Worm (Caenorhabditis elegans): Measurements from ENCODE around the gene chil-27.

- TF ChIP-seq ama-1 (optimal IDR thresholded peaks at IDR 0.05) (no peak), ets-7 (tag; optimal IDR thresholded peaks at IDR 0.05) (no peak), pes-1 (GFP tag; IDR thresholded peaks at IDR 0.05) (no peak), sea-1 (GFP tag; conservative IDR thresholded peaks at IDR 0.05) (no peak), B0310.2 (tag; optimal IDR thresholded peaks at IDR 0.05) (no peak), ceh-13 (GFP tag; optimal IDR thresholded peaks at IDR 0.05) (no peak), F13C5.2 (tag; optimal IDR thresholded peaks at IDR 0.05) (no peak), flt-1 (GFP tag; IDR thresholded peaks at IDR 0.05) (no peak), hmbx-1 (tag; optimal IDR thresholded peaks at IDR 0.05) (no peak), tra-4 (tag; optimal IDR thresholded peaks at IDR 0.05) (no peak)
These were observed 4.9 kb downstream of the chil-27 start for ce11 chrII:9482529-9482928.
